Fruit fly (Drosophila melanogaster) whole organism, wandering third instar larva: ENCODE data around the gene CG10560.

ENCODE experiments used
- GATAd ChIP-seq: sonication (Bioruptor generic); optimal IDR thresholded peaks from 2 replicates; lab custom pipeline; 2016; ENCODE audit warnings: missing biosample characterization, missing genetic modification characterization
- Hr78 ChIP-seq: fragments of >200 bp; optimal IDR thresholded peaks from 2 replicates; lab custom pipeline; 2017; ENCODE audit warnings: missing biosample characterization, missing genetic modification characterization
- Hr83 ChIP-seq: fragments of 200-300 bp; sonication (Bioruptor generic); optimal IDR thresholded peaks from 2 replicates; lab custom pipeline; 2016; ENCODE audit warnings: missing biosample characterization, mild to moderate bottlenecking, missing genetic modification characterization, moderate library complexity; ENCODE audit not compliant: poor library complexity, severe bottlenecking
- Myc ChIP-seq: fragments of >200 bp; optimal IDR thresholded peaks from 2 replicates; lab custom pipeline; 2017
- dmrt93B ChIP-seq: fragments of 200-800 bp; sonication (Bioruptor generic); optimal IDR thresholded peaks from 2 replicates; lab custom pipeline; 2018; ENCODE audit warnings: missing biosample characterization, mild to moderate bottlenecking, missing genetic modification characterization
- psq ChIP-seq: fragments of 200-800 bp; sonication (Bioruptor generic); optimal IDR thresholded peaks from 3 replicates; lab custom pipeline; 2017; ENCODE audit warnings: missing biosample characterization, mild to moderate bottlenecking, missing genetic modification characterization, moderate library complexity

- TF ChIP-seq GATAd (no peak), dmrt93B (GFP tag; lab: Kevin White, UChicago) (no peak), Hr83 (GFP tag; lab: Kevin White, UChicago) (no peak), Myc (lab: Kevin White, UChicago) (no peak), Hr78 (GFP tag; lab: Kevin White, UChicago) (no peak), psq (GFP tag; lab: Kevin White, UChicago) (no peak)
These were observed 1.9 kb downstream of the CG10560 start, which contains the start of gene CG10553 for dm6 chr3R:25318011-25318410.
